Fruit fly (Drosophila melanogaster): ENCODE results near the gene vih.

Gene vih

DNA sequence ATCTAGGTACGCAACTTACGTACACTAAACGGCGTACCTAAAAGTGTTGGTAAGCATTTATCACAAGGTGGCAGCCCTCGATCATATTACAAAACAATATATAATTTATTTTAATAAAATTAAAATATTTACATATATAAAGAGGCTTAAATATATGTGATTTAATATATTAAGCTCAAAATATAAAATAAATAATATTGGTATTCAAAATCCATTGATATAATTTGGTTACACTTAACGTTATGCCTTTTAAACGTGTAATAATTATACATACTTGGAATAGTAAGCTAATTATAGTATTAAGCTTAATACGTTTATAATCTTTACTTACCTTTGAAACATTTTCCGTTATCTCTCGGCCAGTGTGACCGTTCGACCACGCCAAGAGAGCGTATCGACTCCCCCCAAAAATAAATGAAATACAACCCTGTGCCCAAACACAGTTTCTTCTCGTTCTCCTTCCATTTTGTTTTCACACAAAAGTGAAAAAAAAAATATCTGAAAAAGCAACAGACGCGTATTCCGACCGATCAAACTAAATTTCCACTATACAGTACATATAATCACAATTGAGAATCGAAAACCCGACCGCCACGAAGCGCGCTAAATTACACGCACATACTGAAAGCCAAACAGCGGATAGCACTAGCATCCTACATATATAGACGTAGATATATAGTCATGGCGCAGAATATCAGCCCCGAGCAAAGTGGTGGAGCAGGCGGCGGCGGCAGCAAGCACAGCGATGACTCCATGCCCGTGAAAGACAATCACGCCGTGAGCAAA is at the start of gene vih, which contains the start of gene CG10646:
TSS of gene vih (plus strand) at position 428 of the 786 bp plus-strand sequence.
TSS of gene CG10646 (minus strand) at position 30 of the 786 bp plus-strand sequence.
- no peak for TF ChIP-seq CG8478 (optimal IDR thresholded peaks at IDR 0.05)
- no peak for TF ChIP-seq CTCF (optimal IDR thresholded peaks at IDR 0.05)

- TF ChIP-seq CTCF (optimal IDR thresholded peaks at IDR 0.05): no peak
- TF ChIP-seq CG8478 (optimal IDR thresholded peaks at IDR 0.05): no peak
These were observed 49.1 kb upstream of the vih start for dm6 chr3L:12455034-12455433.

DNA sequence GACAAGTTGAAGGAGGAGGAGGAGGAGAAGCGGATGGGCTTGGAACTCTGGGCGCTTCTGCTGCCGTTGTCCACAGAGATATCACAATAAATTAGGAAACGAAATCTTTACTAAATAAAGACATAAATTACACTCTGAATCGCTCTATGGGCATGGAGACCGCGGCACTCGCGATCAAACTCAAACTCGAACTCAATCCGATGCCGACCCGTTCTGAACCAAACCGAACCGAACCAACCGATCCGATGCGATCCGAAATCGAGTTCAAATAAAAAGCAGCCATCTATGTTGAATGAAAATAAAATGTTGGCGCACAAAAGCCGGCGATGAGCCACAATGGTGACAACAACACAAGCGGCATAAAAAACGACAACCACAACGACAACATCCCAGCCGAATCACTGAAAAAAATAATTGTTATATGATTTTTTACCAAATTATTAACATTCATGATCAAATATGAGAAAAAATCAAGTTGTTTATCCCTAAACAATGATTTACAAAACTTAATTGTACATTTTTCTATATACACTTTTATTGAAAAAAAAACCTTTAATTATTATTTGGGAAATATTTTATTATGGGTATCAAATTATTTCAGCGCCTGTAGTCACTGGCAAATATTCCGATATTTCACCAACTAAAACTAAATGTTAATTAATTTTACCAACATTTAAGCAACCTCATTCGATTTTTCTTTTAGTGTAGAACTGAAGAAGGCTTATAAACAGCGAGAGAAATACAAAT is 47.0 kb upstream of the vih start:
- no peak for TF ChIP-seq CG8478 (optimal IDR thresholded peaks at IDR 0.05)

- no peak for TF ChIP-seq CTCF (optimal IDR thresholded peaks at IDR 0.05)
- no peak for TF ChIP-seq CG8478 (optimal IDR thresholded peaks at IDR 0.05)
These were observed 42.1 kb upstream of the vih start for dm6 chr3L:12461953-12462352.

- TF ChIP-seq CTCF (optimal IDR thresholded peaks at IDR 0.05) (no peak), CG8478 (optimal IDR thresholded peaks at IDR 0.05) (no peak)
These were observed 40.5 kb upstream of the vih start for dm6 chr3L:12463580-12463979.

DNA sequence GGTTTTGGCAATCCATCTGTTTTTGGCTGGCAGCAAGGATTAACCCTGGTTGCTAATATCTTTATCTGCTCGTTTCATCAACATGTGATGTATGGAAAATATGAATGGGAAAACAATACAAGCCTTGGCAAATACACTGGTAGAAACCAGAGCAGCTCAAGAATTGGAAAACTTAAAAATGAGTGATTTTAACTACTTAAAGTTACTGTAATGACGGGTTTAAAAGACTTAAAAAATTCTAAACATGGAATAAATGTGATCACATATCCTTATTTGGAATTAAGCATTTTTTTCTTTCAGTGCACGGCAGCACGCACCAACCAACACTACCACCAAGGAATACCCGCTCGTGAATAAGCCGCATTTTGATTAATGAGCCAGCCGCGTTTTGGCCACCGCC is 38.9 kb upstream of the vih start:
- TF ChIP-seq CG8478 (optimal IDR thresholded peaks at IDR 0.05) (no peak), CTCF (optimal IDR thresholded peaks at IDR 0.05) (no peak)

DNA sequence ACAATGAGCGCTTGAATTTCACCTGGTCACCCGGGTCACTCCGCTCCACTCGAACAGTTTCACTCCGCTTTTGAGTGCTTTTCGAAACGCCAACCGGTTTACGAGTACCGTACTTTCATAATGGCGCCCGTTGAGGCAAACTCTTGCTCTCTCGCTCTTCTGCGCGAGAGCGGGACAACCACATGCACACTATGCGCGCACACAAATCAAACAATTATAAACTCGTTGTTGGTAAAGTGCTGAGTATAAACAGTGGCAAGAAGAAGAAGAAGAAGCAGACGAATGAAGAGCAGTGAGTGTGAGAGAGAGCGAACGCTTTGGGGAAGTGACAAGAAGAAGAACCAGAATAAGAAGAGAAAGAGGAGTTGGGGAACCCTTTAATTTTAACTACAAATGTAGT is 36.1 kb upstream of the vih start, which contains the start of gene eyg:
TSS of gene eyg (minus strand) at position 6 of the 400 bp plus-strand sequence.
- TF ChIP-seq CTCF (optimal IDR thresholded peaks at IDR 0.05): peak; percentile 15 to 43
- TF ChIP-seq CG8478 (optimal IDR thresholded peaks at IDR 0.05): no peak

- TF ChIP-seq CG8478 (optimal IDR thresholded peaks at IDR 0.05) (no peak), CTCF (optimal IDR thresholded peaks at IDR 0.05) (no peak)
These were observed 34.4 kb upstream of the vih start, which contains the start of gene CG32102 for dm6 chr3L:12469684-12470083. Gene CG32102 (minus strand): TSS chr3L:12469784.

- TF ChIP-seq CG8478 (optimal IDR thresholded peaks at IDR 0.05) (no peak), CTCF (optimal IDR thresholded peaks at IDR 0.05) (no peak)
These were observed 33.6 kb upstream of the vih start for dm6 chr3L:12470509-12470908.

DNA sequence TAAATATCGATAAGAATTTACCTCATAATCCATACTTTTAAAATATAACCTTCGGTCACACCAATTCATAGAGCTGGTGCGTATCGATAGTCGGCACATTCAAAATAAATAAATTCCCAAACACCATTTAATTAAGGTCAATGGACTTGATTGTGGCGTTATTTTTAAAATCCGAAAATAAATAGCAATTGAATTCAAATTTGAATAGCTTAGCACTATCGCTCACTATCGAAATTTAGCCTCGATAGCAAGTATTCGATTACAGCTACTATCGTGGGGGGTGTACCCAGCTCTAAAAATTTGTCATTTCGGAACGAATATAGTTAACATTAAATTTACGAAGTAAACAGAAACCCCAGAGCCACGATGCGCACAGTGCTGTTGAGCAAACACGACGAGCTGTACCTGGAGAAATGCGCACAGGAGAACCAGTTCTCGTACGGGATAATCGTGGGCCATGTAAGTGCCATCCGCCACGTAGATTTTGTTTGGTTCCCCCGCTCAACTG is 32.6 kb upstream of the vih start, which contains the start of gene CG10616:
TSS of gene CG10616 (plus strand) at position 258 of the 508 bp plus-strand sequence.
- TF ChIP-seq CG8478 (optimal IDR thresholded peaks at IDR 0.05) (no peak), CTCF (optimal IDR thresholded peaks at IDR 0.05) (peak in 1 of 2 experiments; percentile 9)

- TF ChIP-seq CG8478 (optimal IDR thresholded peaks at IDR 0.05): no peak
- TF ChIP-seq CTCF (optimal IDR thresholded peaks at IDR 0.05): peak in 1 of 2 experiments; percentile 4
These were observed 25.9 kb upstream of the vih start for dm6 chr3L:12478229-12478628.

- TF ChIP-seq CTCF (optimal IDR thresholded peaks at IDR 0.05) (no peak), CG8478 (optimal IDR thresholded peaks at IDR 0.05) (no peak)
These were observed 21.8 kb upstream of the vih start, which contains the start of gene CG33725 for dm6 chr3L:12482246-12482645. Gene CG33725 (plus strand): TSS chr3L:12482609.

DNA sequence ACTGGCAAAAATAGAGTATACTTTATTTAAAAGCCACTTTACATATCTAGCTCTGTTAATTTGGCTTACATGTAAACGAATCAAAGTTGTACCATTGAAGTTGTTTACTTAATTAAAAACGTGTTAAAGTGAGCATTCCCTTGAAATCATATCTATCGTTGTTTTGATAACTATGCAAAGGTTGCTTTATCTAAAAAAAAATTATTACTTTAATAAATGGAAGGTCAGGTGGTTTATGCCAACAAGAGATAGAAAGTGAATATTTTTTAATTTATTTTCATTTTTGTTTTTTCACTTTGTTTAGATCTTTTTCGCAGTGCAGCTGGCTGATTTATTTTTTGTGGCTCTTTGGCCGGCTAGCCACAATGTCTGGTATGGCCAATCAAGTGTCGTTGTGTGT is 21.2 kb upstream of the vih start:
- no peak for TF ChIP-seq CTCF (optimal IDR thresholded peaks at IDR 0.05)
- no peak for TF ChIP-seq CG8478 (optimal IDR thresholded peaks at IDR 0.05)

DNA sequence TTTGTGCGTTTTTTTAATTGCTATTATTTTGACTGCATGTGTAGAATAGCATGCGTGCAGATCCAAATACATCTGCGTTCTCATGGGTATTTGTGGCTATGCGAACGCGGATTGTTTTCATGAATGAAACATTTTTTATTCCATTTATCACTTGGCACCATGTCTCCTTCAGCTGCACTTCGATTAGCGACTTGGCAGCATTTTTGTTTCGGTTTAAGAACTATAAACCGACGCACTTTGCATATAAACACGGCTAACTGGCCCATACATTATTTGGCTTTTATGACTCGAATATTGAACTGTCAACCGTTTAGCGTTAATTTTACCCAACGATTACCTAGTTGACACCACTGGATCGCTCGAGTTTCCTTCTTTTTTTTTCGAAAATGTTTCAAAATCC is 19.6 kb upstream of the vih start:
- no peak for TF ChIP-seq CTCF (optimal IDR thresholded peaks at IDR 0.05)
- no peak for TF ChIP-seq CG8478 (optimal IDR thresholded peaks at IDR 0.05)

- TF ChIP-seq CG8478 (optimal IDR thresholded peaks at IDR 0.05) (no peak), CTCF (optimal IDR thresholded peaks at IDR 0.05) (no peak)
These were observed 19.1 kb upstream of the vih start, which contains the start of gene CG10663 for dm6 chr3L:12484948-12485347. Gene CG10663 (minus strand): TSS chr3L:12485035.
